Fruit fly (Drosophila melanogaster) whole organism, embryonic: ENCODE data around the gene CG1307.

Source experiments
- CG4820 ChIP-seq: fragments of 200-800 bp; sonication (Bioruptor generic); optimal IDR thresholded peaks from 3 replicates; lab custom pipeline; 2016; ENCODE audit warnings: missing biosample characterization, missing genetic modification characterization
- Hr78 ChIP-seq, 2 experiments: fragments of 200-800 bp in 1 of 2; fragments of >200 bp in 1 of 2; sonication (Bioruptor generic) in 1 of 2; optimal IDR thresholded peaks; 2 replicates each; lab custom pipeline; 2017 to 2019; ENCODE audit warnings: missing biosample characterization in 2 of 2, missing genetic modification characterization in 2 of 2, mild to moderate bottlenecking in 1 of 2, moderate library complexity in 1 of 2
- pzg ChIP-seq: fragments of 200-800 bp; sonication (Bioruptor generic); optimal IDR thresholded peaks from 3 replicates; lab custom pipeline; 2018; ENCODE audit warnings: missing biosample characterization, mild to moderate bottlenecking, missing genetic modification characterization, moderate library complexity

DNA sequence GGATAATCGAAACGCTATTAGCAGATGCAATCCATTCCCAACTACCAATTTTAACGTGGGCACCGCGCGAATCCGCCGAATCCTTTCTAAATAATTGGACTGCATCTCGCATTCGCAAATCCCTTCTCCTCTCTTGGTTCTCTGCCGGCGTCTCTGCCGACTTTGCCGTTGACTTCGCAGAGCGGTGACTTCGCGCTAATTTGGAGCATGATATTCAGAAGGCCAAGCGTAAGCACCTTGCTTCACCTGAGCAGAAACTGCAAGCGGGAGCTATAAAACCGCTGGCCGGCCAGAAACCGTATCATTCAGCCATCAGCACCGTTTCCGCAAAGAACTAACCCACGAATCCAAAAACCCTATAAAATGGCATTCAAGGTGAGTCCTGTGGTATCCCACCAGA lies 46.5 kb upstream of the CG1307 start, which contains the start of gene Ccp84Aa:
- TF ChIP-seq Hr78 (GFP tag; optimal IDR thresholded peaks at IDR 0.05; lab: Kevin White, UChicago) (no peak), pzg (GFP tag; lab: Kevin White, UChicago) (no peak), CG4820 (GFP tag; lab: Kevin White, UChicago) (no peak)
